Fruit fly (Drosophila melanogaster): ENCODE measurements around the gene Pfdn5.

Pfdn5 gene

dm6 chr3R:22497025-22497424, 10.2 kb downstream of the Pfdn5 start, which contains the start of gene Octbeta1R (continued):
- TF ChIP-seq CG9876 (GFP tag; optimal IDR thresholded peaks at IDR 0.05): no peak
- no peak for TF ChIP-seq bsh (GFP tag; optimal IDR thresholded peaks at IDR 0.05)
- TF ChIP-seq CG11247 (GFP tag; IDR thresholded peaks at IDR 0.05): no peak
- TF ChIP-seq Fer1 (GFP tag; optimal IDR thresholded peaks at IDR 0.05): no peak
- no peak for TF ChIP-seq gcm2 (GFP tag; optimal IDR thresholded peaks at IDR 0.05)
- no peak for TF ChIP-seq Opbp (GFP tag; IDR thresholded peaks at IDR 0.05; ENCODE audit: partially characterized antibody)
- TF ChIP-seq sob (GFP tag; IDR thresholded peaks at IDR 0.05): no peak

- TF ChIP-seq Rfx (GFP tag; IDR thresholded peaks at IDR 0.05) (peak; percentile 59), Hr51 (GFP tag; optimal IDR thresholded peaks at IDR 0.05) (peak in 1 of 2 experiments; percentile 37), CG2120 (GFP tag; optimal IDR thresholded peaks at IDR 0.05) (peak; percentile 58), NFAT (GFP tag; IDR thresholded peaks at IDR 0.05) (no peak), CG11504 (tag; optimal IDR thresholded peaks at IDR 0.05) (peak; percentile 27), Hand (GFP tag; optimal IDR thresholded peaks at IDR 0.05) (peak; percentile 3), Dref (GFP tag; IDR thresholded peaks at IDR 0.05) (no peak), CG12769 (tag; optimal IDR thresholded peaks at IDR 0.05) (peak; percentile 66), ind (GFP tag; optimal IDR thresholded peaks at IDR 0.05) (peak; percentile 15), CG4730 (GFP tag; IDR thresholded peaks at IDR 0.05) (0 out of 2 replicates have a peak, but pooled peaks have one; percentile 21), Hmr (GFP tag; optimal IDR thresholded peaks at IDR 0.05) (peak; percentile 61), caup (GFP tag; optimal IDR thresholded peaks at IDR 0.05; ENCODE audit: severe bottlenecking) (peak; percentile 30), CG2678 (tag; optimal IDR thresholded peaks at IDR 0.05) (peak; percentile 43), CG8290 (GFP tag; optimal IDR thresholded peaks at IDR 0.05) (no peak), CG8290 (tag; optimal IDR thresholded peaks at IDR 0.05) (peak in 1 of 2 experiments; percentile 65), CG10147 (GFP tag; optimal IDR thresholded peaks at IDR 0.05) (peak; percentile 17), CG18599 (GFP tag; optimal IDR thresholded peaks at IDR 0.05) (peak; percentile 76), pfk (GFP tag; optimal IDR thresholded peaks at IDR 0.05) (no peak), row (GFP tag; IDR thresholded peaks at IDR 0.05) (peak; percentile 48; the same call in 2 of the 3 replicates), CG6765 (GFP tag; optimal IDR thresholded peaks at IDR 0.05) (no peak), CG1647 (GFP tag; optimal IDR thresholded peaks at IDR 0.05) (no peak), CG13296 (GFP tag; optimal IDR thresholded peaks at IDR 0.05) (no peak), PHDP (tag; optimal IDR thresholded peaks at IDR 0.05) (peak; percentile 24), CG7839 (tag; optimal IDR thresholded peaks at IDR 0.05) (peak; percentile 34), CG9215 (GFP tag; IDR thresholded peaks at IDR 0.05) (0 out of 2 replicates have a peak, but pooled peaks have one; percentile 31), CG7556 (GFP tag; optimal IDR thresholded peaks at IDR 0.05) (peak; percentile 28), E2f1 (GFP tag; IDR thresholded peaks at IDR 0.05) (peak; percentile 33; the same call in 1 of the 2 replicates), Med (GFP tag) (peak; percentile 72), lilli (GFP tag; optimal IDR thresholded peaks at IDR 0.05) (peak; percentile 22), CG14441 (GFP tag; IDR thresholded peaks at IDR 0.05) (no peak), Ada2b (GFP tag; IDR thresholded peaks at IDR 0.05) (peak; percentile 19; the same call in 1 of the 2 replicates), NfI (GFP tag; optimal IDR thresholded peaks at IDR 0.05) (peak; percentile 12), CG17359 (tag; optimal IDR thresholded peaks at IDR 0.05) (peak; percentile 7), CG3281 (GFP tag; optimal IDR thresholded peaks at IDR 0.05) (peak; percentile 22), Aef1 (GFP tag; IDR thresholded peaks at IDR 0.05) (0 out of 3 replicates have a peak, but pooled peaks have one; percentile 22), Meics (GFP tag; optimal IDR thresholded peaks at IDR 0.05) (peak; percentile 56), prd (optimal IDR thresholded peaks at IDR 0.05) (no peak), prd (GFP tag; IDR thresholded peaks at IDR 0.05) (peak; percentile 40; the same call in 1 of the 3 replicates), BtbVII (GFP tag; optimal IDR thresholded peaks at IDR 0.05) (no peak), dysf (GFP tag; IDR thresholded peaks at IDR 0.05) (0 out of 3 replicates have a peak, but pooled peaks have one; percentile 26), schlank (tag; optimal IDR thresholded peaks at IDR 0.05) (no peak), luna (GFP tag; optimal IDR thresholded peaks at IDR 0.05) (no peak)
Measured at dm6 chr3R:22503630-22504029, 16.8 kb downstream of the Pfdn5 start.

Data from whole organism, embryonic.